Fruit fly (Drosophila melanogaster) Kc167 (cell line): Measurements from ENCODE around the gene CG3529.

Experiments used
- Myc ChIP-seq: fragments of >200 bp; optimal IDR thresholded peaks from 2 replicates; lab custom pipeline; 2017; ENCODE audit warnings: missing external identifiers
- Sin3A ChIP-seq: fragments of >200 bp; optimal IDR thresholded peaks from 2 replicates; lab custom pipeline; 2018; ENCODE audit warnings: missing external identifiers
- h ChIP-seq: fragments of >200 bp; optimal IDR thresholded peaks from 3 replicates; lab custom pipeline; 2018; ENCODE audit warnings: missing external identifiers
- insv ChIP-seq: fragments of >200 bp; optimal IDR thresholded peaks from 3 replicates; lab custom pipeline; 2018; ENCODE audit warnings: missing external identifiers

dm6 chr3L:9442625-9443282 lies 3.9 kb upstream of the CG3529 start, which contains the start of gene Srg3:
- TF ChIP-seq insv (lab: Kevin White, UChicago) (no peak), h (lab: Kevin White, UChicago) (no peak), Sin3A (lab: Kevin White, UChicago) (no peak), Myc (lab: Kevin White, UChicago) (no peak)
